Worm (Caenorhabditis elegans): ENCODE data around the gene pigw-1.

- no peak for TF ChIP-seq unc-62 (GFP tag; optimal IDR thresholded peaks at IDR 0.05)
- TF ChIP-seq mdl-1 (tag; optimal IDR thresholded peaks at IDR 0.05) = no peak
- TF ChIP-seq elt-3 (tag; optimal IDR thresholded peaks at IDR 0.05) = no peak
- TF ChIP-seq unc-39 (tag; optimal IDR thresholded peaks at IDR 0.05) = no peak
- no peak for TF ChIP-seq egl-5 (tag; optimal IDR thresholded peaks at IDR 0.05)
- no peak for TF ChIP-seq ZK546.5 (tag; optimal IDR thresholded peaks at IDR 0.05)
- TF ChIP-seq nhr-11 (tag; optimal IDR thresholded peaks at IDR 0.05) = no peak
Measured at ce11 chrII:2885518-2886449, 1.1 kb upstream of the pigw-1 start.
